Worm (Caenorhabditis elegans) whole organism, late embryonic: ENCODE data around the gene Y22D7AL.6.

Experiments
- C08G9.2 ChIP-seq: sonication (generic microtip); optimal IDR thresholded peaks from 2 replicates; lab custom pipeline; 2016; ENCODE audit warnings: mild to moderate bottlenecking, missing genetic modification characterization, moderate library complexity, missing compliant biosample characterization
- C38D4.7 ChIP-seq: fragments of 200-800 bp; sonication (Bioruptor generic); optimal IDR thresholded peaks from 2 replicates; lab custom pipeline; 2018; ENCODE audit warnings: mild to moderate bottlenecking, missing genetic modification characterization, moderate library complexity, missing compliant biosample characterization
- F13H6.1 ChIP-seq: sonication (generic microtip); optimal IDR thresholded peaks from 2 replicates; lab custom pipeline; 2016; ENCODE audit warnings: missing genetic modification characterization, missing compliant biosample characterization
- K02D7.2 ChIP-seq: sonication (generic microtip); optimal IDR thresholded peaks from 2 replicates; lab custom pipeline; 2017; ENCODE audit warnings: mild to moderate bottlenecking, missing genetic modification characterization, missing compliant biosample characterization
- K09A11.1 ChIP-seq: sonication (generic microtip); optimal IDR thresholded peaks from 2 replicates; lab custom pipeline; 2017; ENCODE audit warnings: antibody characterized with exemption, mild to moderate bottlenecking, missing genetic modification characterization, missing compliant biosample characterization; ENCODE audit not compliant: insufficient read depth
- T23F11.4 ChIP-seq: fragments of 200-800 bp; sonication (Bioruptor generic); optimal IDR thresholded peaks from 2 replicates; lab custom pipeline; 2018; ENCODE audit warnings: mild to moderate bottlenecking, missing genetic modification characterization, missing compliant biosample characterization
- Y22D7AL.16 ChIP-seq: sonication (generic microtip); optimal IDR thresholded peaks from 2 replicates; lab custom pipeline; 2016; ENCODE audit warnings: missing genetic modification characterization, missing compliant biosample characterization
- ama-1 ChIP-seq: fragments of 150-350 bp; optimal IDR thresholded peaks from 2 replicates; lab custom pipeline; 2014
- ceh-14 ChIP-seq: sonication (generic microtip); optimal IDR thresholded peaks from 2 replicates; lab custom pipeline; 2016; ENCODE audit warnings: missing genotype, missing genetic modification characterization, missing compliant biosample characterization
- ceh-19 ChIP-seq: fragments of 200-800 bp; sonication (Bioruptor generic); optimal IDR thresholded peaks from 2 replicates; lab custom pipeline; 2018; ENCODE audit warnings: mild to moderate bottlenecking, missing genetic modification characterization, missing compliant biosample characterization
- ceh-2 ChIP-seq: sonication (generic microtip); optimal IDR thresholded peaks from 2 replicates; lab custom pipeline; 2016; ENCODE audit warnings: missing genotype, missing genetic modification characterization, missing compliant biosample characterization
- ceh-24 ChIP-seq: sonication (generic microtip); optimal IDR thresholded peaks from 2 replicates; lab custom pipeline; 2016; ENCODE audit warnings: mild to moderate bottlenecking, missing genetic modification characterization, missing compliant biosample characterization
- ceh-30 ChIP-seq: fragments of 150-350 bp; optimal IDR thresholded peaks from 2 replicates; lab custom pipeline; 2014; ENCODE audit warnings: missing biosample characterization, missing genetic modification characterization
- ceh-31 ChIP-seq: sonication (generic microtip); optimal IDR thresholded peaks from 2 replicates; lab custom pipeline; 2016; ENCODE audit warnings: missing genetic modification characterization, missing compliant biosample characterization
- ceh-34 ChIP-seq: sonication (generic microtip); optimal IDR thresholded peaks from 2 replicates; lab custom pipeline; 2016; ENCODE audit warnings: mild to moderate bottlenecking, missing genetic modification characterization, missing compliant biosample characterization
- ceh-45 ChIP-seq: fragments of 200-800 bp; sonication (Bioruptor generic); IDR thresholded peaks from 2 replicates; pipeline ENCODE4 v1.3.6; 2022; ENCODE audit warnings: missing genetic modification reagents, missing genetic modification characterization, missing compliant biosample characterization
- ceh-48 ChIP-seq: sonication (generic microtip); optimal IDR thresholded peaks from 2 replicates; lab custom pipeline; 2016; ENCODE audit warnings: missing genetic modification characterization, inconsistent platforms, missing compliant biosample characterization
- ceh-6 ChIP-seq: fragments of 200-800 bp; sonication (Bioruptor generic); optimal IDR thresholded peaks from 2 replicates; lab custom pipeline; 2018; ENCODE audit warnings: mild to moderate bottlenecking, missing genetic modification characterization, missing compliant biosample characterization
- ceh-9 ChIP-seq: sonication (generic microtip); optimal IDR thresholded peaks from 2 replicates; lab custom pipeline; 2016; ENCODE audit warnings: mild to moderate bottlenecking, missing genetic modification characterization, inconsistent platforms, missing compliant biosample characterization
- dmd-4 ChIP-seq: sonication (generic microtip); optimal IDR thresholded peaks from 2 replicates; lab custom pipeline; 2016; ENCODE audit warnings: borderline replicate concordance, missing genetic modification characterization, missing compliant biosample characterization
- elt-2 ChIP-seq: sonication (generic microtip); optimal IDR thresholded peaks from 2 replicates; lab custom pipeline; 2016; ENCODE audit warnings: missing genetic modification reagents, missing genetic modification characterization, missing compliant biosample characterization
- elt-4 ChIP-seq: sonication (generic microtip); optimal IDR thresholded peaks from 2 replicates; lab custom pipeline; 2016; ENCODE audit warnings: missing genetic modification characterization, missing compliant biosample characterization
- eyg-1 ChIP-seq: sonication (generic microtip); optimal IDR thresholded peaks from 2 replicates; lab custom pipeline; 2016; ENCODE audit warnings: missing genotype, missing genetic modification characterization, missing compliant biosample characterization
- fax-1 ChIP-seq: sonication (generic microtip); optimal IDR thresholded peaks from 2 replicates; lab custom pipeline; 2016; ENCODE audit warnings: missing genotype, missing genetic modification characterization, missing compliant biosample characterization
- fkh-10 ChIP-seq: fragments of 150-350 bp; optimal IDR thresholded peaks from 2 replicates; lab custom pipeline; 2014; ENCODE audit warnings: missing biosample characterization, missing genetic modification reagents, missing genetic modification characterization
- fkh-6 ChIP-seq: sonication (generic microtip); optimal IDR thresholded peaks from 2 replicates; lab custom pipeline; 2016; ENCODE audit warnings: missing genetic modification characterization, missing compliant biosample characterization
- lim-6 ChIP-seq: sonication (generic microtip); optimal IDR thresholded peaks from 2 replicates; lab custom pipeline; 2016; ENCODE audit warnings: missing genetic modification characterization, missing compliant biosample characterization
- lin-11 ChIP-seq: fragments of 200-800 bp; sonication (Bioruptor generic); optimal IDR thresholded peaks from 2 replicates; lab custom pipeline; 2018; ENCODE audit warnings: mild to moderate bottlenecking, missing genetic modification characterization, missing compliant biosample characterization
- madf-2 ChIP-seq: sonication (generic microtip); optimal IDR thresholded peaks from 2 replicates; lab custom pipeline; 2017; ENCODE audit warnings: missing genetic modification characterization, missing compliant biosample characterization
- nfya-1 ChIP-seq: sonication (generic microtip); optimal IDR thresholded peaks from 2 replicates; lab custom pipeline; 2017; ENCODE audit warnings: missing genetic modification characterization, mild to moderate bottlenecking, missing compliant biosample characterization, antibody characterized with exemption, moderate library complexity
- nhr-11 ChIP-seq: fragments of 150-350 bp; optimal IDR thresholded peaks from 2 replicates; lab custom pipeline; 2014; ENCODE audit warnings: missing biosample characterization, missing genetic modification characterization
- nhr-232 ChIP-seq: sonication (generic microtip); optimal IDR thresholded peaks from 2 replicates; lab custom pipeline; 2016; ENCODE audit warnings: missing genetic modification characterization, missing compliant biosample characterization
- odd-2 ChIP-seq: sonication (generic microtip); optimal IDR thresholded peaks from 2 replicates; lab custom pipeline; 2017; ENCODE audit warnings: antibody characterized with exemption, mild to moderate bottlenecking, missing genetic modification characterization, missing compliant biosample characterization
- pat-9 ChIP-seq: fragments of 200-800 bp; sonication (Bioruptor generic); optimal IDR thresholded peaks from 2 replicates; lab custom pipeline; 2018; ENCODE audit warnings: mild to moderate bottlenecking, missing genetic modification characterization, moderate library complexity, missing compliant biosample characterization
- pax-1 ChIP-seq: fragments of 150-350 bp; optimal IDR thresholded peaks from 2 replicates; lab custom pipeline; 2014; ENCODE audit warnings: missing biosample characterization, missing genetic modification characterization
- pha-2 ChIP-seq: sonication (generic microtip); optimal IDR thresholded peaks from 2 replicates; lab custom pipeline; 2017; ENCODE audit warnings: mild to moderate bottlenecking, missing genetic modification characterization, missing compliant biosample characterization
- pqm-1 ChIP-seq: sonication (generic microtip); optimal IDR thresholded peaks from 2 replicates; lab custom pipeline; 2016; ENCODE audit warnings: missing genetic modification characterization, missing compliant biosample characterization
- pros-1 ChIP-seq: fragments of 150-350 bp; optimal IDR thresholded peaks from 2 replicates; lab custom pipeline; 2014; ENCODE audit warnings: missing biosample characterization, missing genetic modification reagents, missing genetic modification characterization
- ref-2 ChIP-seq: sonication (generic microtip); optimal IDR thresholded peaks from 2 replicates; lab custom pipeline; 2016; ENCODE audit warnings: missing genetic modification characterization, missing compliant biosample characterization
- rnt-1 ChIP-seq: sonication (generic microtip); optimal IDR thresholded peaks from 2 replicates; lab custom pipeline; 2016; ENCODE audit warnings: missing genetic modification characterization, missing compliant biosample characterization
- sdc-2 ChIP-seq: sonication (generic microtip); optimal IDR thresholded peaks from 2 replicates; lab custom pipeline; 2016; ENCODE audit warnings: missing genotype, missing genetic modification characterization, missing compliant biosample characterization
- syd-9 ChIP-seq: sonication (generic microtip); optimal IDR thresholded peaks from 2 replicates; lab custom pipeline; 2016; ENCODE audit warnings: mild to moderate bottlenecking, missing genetic modification characterization, moderate library complexity, missing compliant biosample characterization
- tbx-2 ChIP-seq: sonication (generic microtip); optimal IDR thresholded peaks from 2 replicates; lab custom pipeline; 2016; ENCODE audit warnings: missing genetic modification characterization, missing compliant biosample characterization
- ttx-3 ChIP-seq: sonication (generic microtip); optimal IDR thresholded peaks from 2 replicates; lab custom pipeline; 2016; ENCODE audit warnings: missing genetic modification reagents, missing genetic modification characterization, missing compliant biosample characterization
- unc-42 ChIP-seq: sonication (generic microtip); optimal IDR thresholded peaks from 2 replicates; lab custom pipeline; 2016; ENCODE audit warnings: missing genotype, missing genetic modification characterization, missing compliant biosample characterization
- unc-86 ChIP-seq: sonication (generic microtip); optimal IDR thresholded peaks from 2 replicates; lab custom pipeline; 2016; ENCODE audit warnings: missing genetic modification characterization, missing compliant biosample characterization
- ztf-16 ChIP-seq: sonication (generic microtip); optimal IDR thresholded peaks from 2 replicates; lab custom pipeline; 2017; ENCODE audit warnings: missing genetic modification characterization, missing compliant biosample characterization

The Y22D7AL.6 gene

ce11 chrIII:1598927-1599326, 5.8 kb upstream of the Y22D7AL.6 start:
- TF ChIP-seq syd-9 (tag; lab: Kevin White, UChicago): no peak
- TF ChIP-seq K02D7.2 (tag; lab: Kevin White, UChicago): no peak
- TF ChIP-seq ceh-34: no peak
- no peak for TF ChIP-seq ceh-14
- no peak for TF ChIP-seq elt-2 (tag; lab: Kevin White, UChicago)
- no peak for TF ChIP-seq nhr-232 (tag; lab: Kevin White, UChicago)
- no peak for TF ChIP-seq ceh-30
- no peak for TF ChIP-seq lim-6 (tag; lab: Kevin White, UChicago)
- TF ChIP-seq nfya-1 (tag; lab: Kevin White, UChicago): no peak
- TF ChIP-seq ceh-45 (GFP tag; lab: Robert Waterston, UW): no peak
- TF ChIP-seq ceh-48: no peak
- TF ChIP-seq pax-1: no peak
- TF ChIP-seq fkh-6 (tag; lab: Kevin White, UChicago): no peak
- no peak for TF ChIP-seq ceh-6 (GFP tag; lab: Kevin White, UChicago)
- no peak for TF ChIP-seq pqm-1 (tag; lab: Kevin White, UChicago)
- TF ChIP-seq ceh-9 (tag; lab: Kevin White, UChicago): no peak
- no peak for TF ChIP-seq C38D4.7 (GFP tag; lab: Kevin White, UChicago)
- no peak for TF ChIP-seq sdc-2
- TF ChIP-seq, all 69 proteins: peak for 0

- TF ChIP-seq Y22D7AL.16: peak; percentile 5
- peak; percentile 16 for TF ChIP-seq tbx-2 (tag; lab: Kevin White, UChicago)
- peak; percentile 10 for TF ChIP-seq pat-9
- no peak for TF ChIP-seq K09A11.1 (tag; lab: Kevin White, UChicago)
- peak; percentile 23 for TF ChIP-seq C08G9.2
- no peak for TF ChIP-seq ama-1 (lab: Kevin White, UChicago)
- no peak for TF ChIP-seq T23F11.4 (GFP tag; lab: Kevin White, UChicago)
- TF ChIP-seq elt-2 (tag; lab: Kevin White, UChicago): peak; percentile 4
- TF ChIP-seq pros-1 (tag; lab: Kevin White, UChicago): no peak
- no peak for TF ChIP-seq ceh-30
- TF ChIP-seq pha-2 (tag; lab: Kevin White, UChicago): peak; percentile 31
- TF ChIP-seq ttx-3 (tag; lab: Kevin White, UChicago): no peak
Observed at ce11 chrIII:1600670-1601194, 4.0 kb upstream of the Y22D7AL.6 start, which contains the start of gene sms-3. Gene sms-3 (minus strand): TSS chrIII:1601144.

ce11 chrIII:1601464-1602169, 3.1 kb upstream of the Y22D7AL.6 start:
- TF ChIP-seq ceh-2 (tag; lab: Kevin White, UChicago) (peak; percentile 18), K02D7.2 (tag; lab: Kevin White, UChicago) (peak; percentile 65), ceh-30 (peak; percentile 50), nhr-232 (tag; lab: Kevin White, UChicago) (peak; percentile 77), fkh-10 (GFP tag; lab: Kevin White, UChicago) (no peak), dmd-4 (peak; percentile 55), nfya-1 (tag; lab: Kevin White, UChicago) (no peak), C38D4.7 (GFP tag; lab: Kevin White, UChicago) (peak; percentile 52), madf-2 (tag; lab: Kevin White, UChicago) (peak; percentile 26), lin-11 (tag; lab: Kevin White, UChicago) (peak; percentile 68), elt-4 (tag; lab: Kevin White, UChicago) (no peak), ceh-31 (tag; lab: Kevin White, UChicago) (peak; percentile 47), fax-1 (tag; lab: Kevin White, UChicago) (peak; percentile 21), pqm-1 (tag; lab: Kevin White, UChicago) (no peak), odd-2 (tag; lab: Kevin White, UChicago) (peak; percentile 43), F13H6.1 (no peak), eyg-1 (tag; lab: Kevin White, UChicago) (no peak), syd-9 (tag; lab: Kevin White, UChicago) (peak; percentile 62), nhr-11 (tag; lab: Kevin White, UChicago) (no peak), ceh-19 (peak; percentile 66), pha-2 (tag; lab: Kevin White, UChicago) (no peak), ref-2 (peak; percentile 60), rnt-1 (peak; percentile 29), unc-42 (tag; lab: Kevin White, UChicago) (no peak), ceh-24 (tag; lab: Kevin White, UChicago) (peak; percentile 14), C08G9.2 (peak; percentile 54), pros-1 (tag; lab: Kevin White, UChicago) (no peak), unc-86 (tag; lab: Kevin White, UChicago) (peak; percentile 28), ztf-16 (tag; lab: Kevin White, UChicago) (peak; percentile 26)
